Worm (Caenorhabditis elegans) whole organism, L4 larva: ENCODE measurements around the gene R07B1.6.
A peak's percentile ranks its signal among the peaks of the same experiment; 100 is the strongest.

Experiments
- F10B5.3 ChIP-seq: sonication (generic microtip); optimal IDR thresholded peaks from 2 replicates; lab custom pipeline; 2016; ENCODE audit warnings: mild to moderate bottlenecking, missing genetic modification characterization, missing compliant biosample characterization
- F37D6.2 ChIP-seq: sonication (generic microtip); optimal IDR thresholded peaks from 2 replicates; lab custom pipeline; 2016; ENCODE audit warnings: mild to moderate bottlenecking, missing genetic modification characterization, missing compliant biosample characterization
- F44E2.7 ChIP-seq: fragments of 200-800 bp; sonication (Bioruptor generic); IDR thresholded peaks from 2 replicates; pipeline ENCODE4 v2.1.2; 2022; ENCODE audit warnings: missing genetic modification characterization, missing compliant biosample characterization
- F49E8.2 ChIP-seq: sonication (generic microtip); optimal IDR thresholded peaks from 2 replicates; lab custom pipeline; 2016; ENCODE audit warnings: missing compliant biosample characterization, mild to moderate bottlenecking, missing genetic modification characterization, borderline replicate concordance
- T26A8.4 ChIP-seq: fragments of 200-800 bp; sonication (Bioruptor generic); IDR thresholded peaks from 2 replicates; pipeline ENCODE4 v1.3.6; 2022; ENCODE audit warnings: missing genetic modification characterization, missing compliant biosample characterization
- Y48G9A.11 ChIP-seq: fragments of 200-800 bp; sonication (Bioruptor generic); IDR thresholded peaks from 2 replicates; pipeline ENCODE4 v1.3.6; 2022; ENCODE audit warnings: missing genetic modification reagents, missing genetic modification characterization, missing compliant biosample characterization
- ZK546.5 ChIP-seq, 2 experiments: sonication (generic microtip); optimal IDR thresholded peaks; 2 replicates each; lab custom pipeline; 2017; ENCODE audit warnings: missing biosample characterization in 2 of 2, missing genetic modification characterization in 2 of 2
- aly-2 ChIP-seq: sonication (generic microtip); optimal IDR thresholded peaks from 2 replicates; lab custom pipeline; 2018; ENCODE audit warnings: missing biosample characterization, missing genetic modification characterization
- ama-1 ChIP-seq: fragments of 150-350 bp; optimal IDR thresholded peaks from 2 replicates; lab custom pipeline; 2014; ENCODE audit warnings: inconsistent platforms, mixed read lengths
- arid-1 ChIP-seq: fragments of 200-800 bp; sonication (Bioruptor generic); conservative IDR thresholded peaks from 2 replicates; pipeline ENCODE4 v1.3.6; 2022; ENCODE audit warnings: missing genetic modification reagents, missing genetic modification characterization, missing compliant biosample characterization
- attf-4 ChIP-seq: sonication (generic microtip); optimal IDR thresholded peaks from 3 replicates; lab custom pipeline; 2017; ENCODE audit warnings: missing biosample characterization, missing genetic modification characterization
- ceh-28 ChIP-seq: fragments of 150-350 bp; optimal IDR thresholded peaks from 2 replicates; lab custom pipeline; 2014; ENCODE audit warnings: missing biosample characterization, missing genetic modification reagents, missing genetic modification characterization
- ceh-32 ChIP-seq: sonication (generic microtip); optimal IDR thresholded peaks from 2 replicates; lab custom pipeline; 2016; ENCODE audit warnings: mild to moderate bottlenecking, missing genetic modification characterization, missing compliant biosample characterization; ENCODE audit not compliant: poor library complexity
- ceh-44 ChIP-seq: fragments of 200-800 bp; sonication (Bioruptor generic); IDR thresholded peaks from 2 replicates; pipeline ENCODE4 v1.3.6; 2022; ENCODE audit warnings: missing genetic modification reagents, missing genetic modification characterization, missing compliant biosample characterization
- ceh-82 ChIP-seq: sonication (generic microtip); optimal IDR thresholded peaks from 2 replicates; lab custom pipeline; 2017; ENCODE audit warnings: missing biosample characterization, missing genetic modification characterization
- ces-1 ChIP-seq: fragments of 150-350 bp; sonication (generic microtip); optimal IDR thresholded peaks from 4 replicates; lab custom pipeline; 2014; ENCODE audit warnings: missing biosample characterization, missing genetic modification reagents, missing genetic modification characterization
- daf-19 ChIP-seq: fragments of 200-800 bp; sonication (Bioruptor generic); conservative IDR thresholded peaks from 2 replicates; pipeline ENCODE4 v1.3.6; 2022; ENCODE audit warnings: missing genetic modification characterization, missing compliant biosample characterization
- dmd-6 ChIP-seq: fragments of 200-800 bp; sonication (Bioruptor generic); IDR thresholded peaks from 2 replicates; pipeline ENCODE4 v1.3.6; 2022; ENCODE audit warnings: missing genetic modification reagents, missing genetic modification characterization, missing compliant biosample characterization
- dpl-1 ChIP-seq: fragments of 150-350 bp; optimal IDR thresholded peaks from 2 replicates; lab custom pipeline; 2014; ENCODE audit warnings: missing biosample characterization, missing genetic modification reagents, missing genetic modification characterization
- duxl-1 ChIP-seq: sonication (generic microtip); optimal IDR thresholded peaks from 2 replicates; lab custom pipeline; 2016; ENCODE audit warnings: mild to moderate bottlenecking, missing genetic modification characterization, moderate library complexity, missing compliant biosample characterization; ENCODE audit not compliant: poor library complexity
- egl-27 ChIP-seq: sonication (generic microtip); optimal IDR thresholded peaks from 3 replicates; lab custom pipeline; 2017; ENCODE audit warnings: missing biosample characterization, missing genetic modification reagents, missing genetic modification characterization
- fkh-10 ChIP-seq: fragments of 150-350 bp; optimal IDR thresholded peaks from 2 replicates; lab custom pipeline; 2014; ENCODE audit warnings: missing biosample characterization, missing genetic modification reagents, missing genetic modification characterization
- fos-1 ChIP-seq: fragments of 150-350 bp; optimal IDR thresholded peaks from 2 replicates; lab custom pipeline; 2014; ENCODE audit warnings: missing biosample characterization, missing genetic modification characterization
- hif-1 ChIP-seq, 2 experiments: sonication (generic microtip); optimal IDR thresholded peaks; 2 replicates each; lab custom pipeline; 2016 to 2017; ENCODE audit warnings: missing compliant biosample characterization in 2 of 2, missing genetic modification characterization in 2 of 2, missing genetic modification reagents in 2 of 2, missing genotype in 2 of 2, mild to moderate bottlenecking in 1 of 2
- jun-1 ChIP-seq: fragments of 150-350 bp; optimal IDR thresholded peaks from 2 replicates; lab custom pipeline; 2014; ENCODE audit warnings: missing biosample characterization, missing genetic modification reagents, missing genetic modification characterization
- lim-7 ChIP-seq: fragments of 200-800 bp; sonication (Bioruptor generic); IDR thresholded peaks from 2 replicates; pipeline ENCODE4 v1.3.6; 2022; ENCODE audit warnings: missing genetic modification characterization, missing compliant biosample characterization
- lin-15B ChIP-seq: fragments of 150-350 bp; sonication (generic microtip); optimal IDR thresholded peaks from 3 replicates; lab custom pipeline; 2014; ENCODE audit warnings: missing biosample characterization, missing genetic modification characterization
- lin-29 ChIP-seq: fragments of 200-800 bp; sonication (Bioruptor generic); IDR thresholded peaks from 2 replicates; pipeline ENCODE4 v1.3.6; 2022; ENCODE audit warnings: missing genetic modification reagents, missing genetic modification characterization, missing compliant biosample characterization
- lin-39 ChIP-seq: fragments of 150-350 bp; optimal IDR thresholded peaks from 2 replicates; lab custom pipeline; 2014; ENCODE audit warnings: missing biosample characterization, missing genetic modification reagents, missing genetic modification characterization
- madf-9 ChIP-seq: fragments of 200-800 bp; sonication (Bioruptor generic); conservative IDR thresholded peaks from 2 replicates; pipeline ENCODE4 v1.3.6; 2022; ENCODE audit warnings: missing genetic modification reagents, missing genetic modification characterization, missing compliant biosample characterization
- mdl-1 ChIP-seq, 2 experiments: fragments of 150-350 bp in 1 of 2; sonication (generic microtip) in 1 of 2; optimal IDR thresholded peaks; 2 replicates each; lab custom pipeline; 2014 to 2017; ENCODE audit warnings: missing biosample characterization in 2 of 2, missing genetic modification characterization in 2 of 2
- mep-1 ChIP-seq: fragments of 150-350 bp; sonication (generic microtip); optimal IDR thresholded peaks from 3 replicates; lab custom pipeline; 2014; ENCODE audit warnings: missing biosample characterization, missing genetic modification characterization
- mxl-3 ChIP-seq: fragments of 200-800 bp; sonication (Bioruptor generic); optimal IDR thresholded peaks from 2 replicates; lab custom pipeline; 2018; ENCODE audit warnings: mild to moderate bottlenecking, missing genetic modification characterization, missing compliant biosample characterization
- nhr-10 ChIP-seq: fragments of 150-350 bp; optimal IDR thresholded peaks from 2 replicates; lab custom pipeline; 2014; ENCODE audit warnings: missing biosample characterization, missing genetic modification characterization
- nhr-11 ChIP-seq: fragments of 150-350 bp; optimal IDR thresholded peaks from 2 replicates; lab custom pipeline; 2014; ENCODE audit warnings: missing biosample characterization, missing genetic modification characterization
- nhr-111 ChIP-seq: fragments of 200-800 bp; sonication (Bioruptor generic); optimal IDR thresholded peaks from 2 replicates; lab custom pipeline; 2018; ENCODE audit warnings: mild to moderate bottlenecking, missing genetic modification characterization, missing compliant biosample characterization
- nhr-25 ChIP-seq: sonication (generic microtip); optimal IDR thresholded peaks from 2 replicates; lab custom pipeline; 2017; ENCODE audit warnings: missing genetic modification characterization, mild to moderate bottlenecking, missing compliant biosample characterization, antibody characterized with exemption, moderate library complexity, borderline replicate concordance; ENCODE audit not compliant: insufficient read depth
- nhr-41 ChIP-seq: fragments of 200-800 bp; sonication (Bioruptor generic); IDR thresholded peaks from 2 replicates; pipeline ENCODE4 v1.3.6; 2022; ENCODE audit warnings: missing genetic modification reagents, missing genetic modification characterization, missing compliant biosample characterization
- nhr-42 ChIP-seq: fragments of 200-800 bp; sonication (Bioruptor generic); IDR thresholded peaks from 2 replicates; pipeline ENCODE4 v1.3.6; 2022; ENCODE audit warnings: missing genetic modification characterization, missing compliant biosample characterization
- nhr-48 ChIP-seq: sonication (generic microtip); optimal IDR thresholded peaks from 2 replicates; lab custom pipeline; 2016; ENCODE audit warnings: mild to moderate bottlenecking, missing genetic modification characterization, missing compliant biosample characterization
- nhr-6 ChIP-seq: fragments of 150-350 bp; optimal IDR thresholded peaks from 2 replicates; lab custom pipeline; 2014; ENCODE audit warnings: missing biosample characterization, missing genetic modification characterization
- nhr-76 ChIP-seq: fragments of 150-350 bp; optimal IDR thresholded peaks from 2 replicates; lab custom pipeline; 2014; ENCODE audit warnings: missing biosample characterization, missing genetic modification characterization
- php-3 ChIP-seq: fragments of 200-800 bp; sonication (Bioruptor generic); IDR thresholded peaks from 2 replicates; pipeline ENCODE4 v1.3.6; 2022; ENCODE audit warnings: missing genetic modification reagents, missing genetic modification characterization, missing compliant biosample characterization
- pqm-1 ChIP-seq: sonication (generic microtip); optimal IDR thresholded peaks from 2 replicates; lab custom pipeline; 2017; ENCODE audit warnings: missing biosample characterization, missing genetic modification characterization
- rbr-2 ChIP-seq: sonication (generic microtip); optimal IDR thresholded peaks from 2 replicates; lab custom pipeline; 2016; ENCODE audit warnings: missing genotype, missing genetic modification characterization, missing compliant biosample characterization
- set-16 ChIP-seq: fragments of 200-800 bp; sonication (Bioruptor generic); IDR thresholded peaks from 2 replicates; pipeline ENCODE4 v1.3.6; 2022; ENCODE audit warnings: missing genetic modification reagents, missing genetic modification characterization, missing compliant biosample characterization
- tra-1 ChIP-seq: fragments of 200-800 bp; sonication (Bioruptor generic); IDR thresholded peaks from 2 replicates; pipeline ENCODE4 v1.3.6; 2022; ENCODE audit warnings: missing genetic modification reagents, missing genetic modification characterization, missing compliant biosample characterization
- unc-130 ChIP-seq: sonication (generic microtip); optimal IDR thresholded peaks from 2 replicates; lab custom pipeline; 2016; ENCODE audit warnings: missing genetic modification reagents, missing genetic modification characterization, missing compliant biosample characterization
- unc-39 ChIP-seq: sonication (generic microtip); optimal IDR thresholded peaks from 2 replicates; lab custom pipeline; 2017; ENCODE audit warnings: missing biosample characterization, missing genetic modification characterization
- unc-62 ChIP-seq, 3 experiments: fragments of 150-350 bp in 1 of 3; sonication (generic microtip); optimal IDR thresholded peaks in 2 of 3; peaks in 1 of 3; 1 replicate in 1 of 3; 2 replicates in 2 of 3; lab custom pipeline; 2014 to 2017; ENCODE audit warnings: missing biosample characterization in 3 of 3, missing genetic modification characterization in 3 of 3, missing genetic modification reagents in 3 of 3, missing genotype in 1 of 3
- ztf-7 ChIP-seq: fragments of 150-350 bp; optimal IDR thresholded peaks from 2 replicates; lab custom pipeline; 2014; ENCODE audit warnings: missing biosample characterization, missing genetic modification characterization

The R07B1.6 gene

DNA sequence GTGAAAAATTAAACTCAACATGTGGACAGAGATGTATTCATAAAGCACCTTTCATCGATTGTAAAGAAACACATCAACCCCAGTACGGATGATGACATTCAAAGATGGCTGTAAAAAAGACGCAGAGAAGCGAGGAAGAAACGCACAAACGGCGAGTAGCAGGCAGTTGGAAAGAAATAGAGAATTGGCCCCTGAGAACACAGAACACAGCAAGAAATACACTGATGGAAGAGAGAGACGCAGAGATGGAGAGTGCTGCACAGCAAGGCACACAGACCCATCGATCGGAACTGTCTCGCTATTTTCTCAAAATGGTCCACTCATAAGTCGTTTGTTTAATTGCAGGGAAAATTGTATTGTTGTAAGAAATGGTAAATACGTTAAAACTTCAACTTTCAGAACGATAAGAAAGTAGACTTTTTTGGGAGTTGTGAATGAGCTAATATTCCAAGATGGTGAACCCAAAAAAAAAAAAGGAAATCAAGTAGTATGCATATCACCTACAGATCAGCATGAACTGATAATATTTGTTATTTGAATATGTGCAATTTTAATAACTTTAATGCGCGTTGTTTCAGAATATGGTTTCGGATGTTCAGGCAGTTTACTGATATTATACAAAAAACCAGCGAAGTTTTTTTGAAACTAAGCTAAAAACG is 43.7 kb upstream of the R07B1.6 start (continued):
- no peak for TF ChIP-seq set-16
- TF ChIP-seq ama-1 (lab: Kevin White, UChicago), result no peak
- TF ChIP-seq php-3 (GFP tag; lab: Robert Waterston, UW), result 0 out of 2 replicates have a peak, but pooled peaks have one; percentile 15
- TF ChIP-seq ztf-7 (tag; lab: Kevin White, UChicago), result no peak
- peak in 1 of 2 experiments; percentile 93 for TF ChIP-seq unc-62 (GFP tag; optimal IDR thresholded peaks at IDR 0.05 in 1 of 2; lab: Kevin White, UChicago)
- TF ChIP-seq unc-62 (tag; optimal IDR thresholded peaks at IDR 0.05; lab: Kevin White, UChicago), result no peak
- no peak for TF ChIP-seq nhr-41 (GFP tag; lab: Robert Waterston, UW)
- TF ChIP-seq lin-29, result no peak
- peak; percentile 75 for TF ChIP-seq rbr-2
- peak; percentile 42 for TF ChIP-seq nhr-6
- TF ChIP-seq duxl-1 (tag; lab: Kevin White, UChicago), result no peak
- TF ChIP-seq mdl-1 (tag; optimal IDR thresholded peaks at IDR 0.05; lab: Kevin White, UChicago), result peak in 1 of 2 experiments; percentile 76
- TF ChIP-seq madf-9, result no peak
- peak; percentile 33 for TF ChIP-seq pqm-1 (tag; lab: Kevin White, UChicago)
- no peak for TF ChIP-seq Y48G9A.11 (GFP tag; lab: Robert Waterston, UW)
- no peak for TF ChIP-seq hif-1 (tag; optimal IDR thresholded peaks at IDR 0.05; lab: Kevin White, UChicago)
- TF ChIP-seq tra-1 (GFP tag; lab: Robert Waterston, UW), result no peak
- no peak for TF ChIP-seq ceh-44 (GFP tag; lab: Robert Waterston, UW)
- TF ChIP-seq F49E8.2 (tag; lab: Kevin White, UChicago), result no peak
- TF ChIP-seq dmd-6 (GFP tag; lab: Robert Waterston, UW), result peak; percentile 70
- TF ChIP-seq ces-1 (GFP tag; lab: Kevin White, UChicago), result no peak
- TF ChIP-seq F37D6.2 (tag; lab: Kevin White, UChicago), result no peak
- no peak for TF ChIP-seq nhr-76 (tag; lab: Kevin White, UChicago)
- TF ChIP-seq fos-1, result no peak
- no peak for TF ChIP-seq unc-130 (GFP tag; lab: Kevin White, UChicago)
- TF ChIP-seq egl-27 (tag; lab: Kevin White, UChicago), result no peak
- TF ChIP-seq lim-7, result no peak
- peak; percentile 40 for TF ChIP-seq mxl-3 (GFP tag; lab: Kevin White, UChicago)
- no peak for TF ChIP-seq fkh-10 (GFP tag; lab: Kevin White, UChicago)
- peak; percentile 85 for TF ChIP-seq mep-1 (tag; lab: Kevin White, UChicago)
- TF ChIP-seq lin-39, result no peak
- TF ChIP-seq lin-15B (tag; lab: Kevin White, UChicago), result no peak
- TF ChIP-seq jun-1, result no peak
- peak; percentile 20 for TF ChIP-seq nhr-11 (tag; lab: Kevin White, UChicago)
- no peak for TF ChIP-seq nhr-111 (GFP tag; lab: Kevin White, UChicago)
- no peak for TF ChIP-seq attf-4 (tag; lab: Kevin White, UChicago)
- TF ChIP-seq aly-2 (tag; lab: Kevin White, UChicago), result no peak
- TF ChIP-seq F44E2.7 (GFP tag; lab: Robert Waterston, UW), result no peak
- 0 out of 2 replicates have a peak, but pooled peaks have one; percentile 43 for TF ChIP-seq arid-1 (GFP tag; lab: Robert Waterston, UW)
- TF ChIP-seq ceh-82 (tag; lab: Kevin White, UChicago), result no peak
- TF ChIP-seq ZK546.5 (tag; optimal IDR thresholded peaks at IDR 0.05; lab: Kevin White, UChicago), result no peak
- TF ChIP-seq ceh-32 (tag; lab: Kevin White, UChicago), result no peak
- TF ChIP-seq ceh-28 (tag; lab: Kevin White, UChicago), result peak; percentile 38
- peak; percentile 23 for TF ChIP-seq dpl-1 (GFP tag; lab: Kevin White, UChicago)
- no peak for TF ChIP-seq nhr-10 (tag; lab: Kevin White, UChicago)
- no peak for TF ChIP-seq unc-39 (tag; lab: Kevin White, UChicago)
- no peak for TF ChIP-seq nhr-48
- TF ChIP-seq nhr-25 (tag; lab: Kevin White, UChicago), result peak; percentile 59
- no peak for TF ChIP-seq F10B5.3 (tag; lab: Kevin White, UChicago)
- TF ChIP-seq daf-19 (GFP tag; lab: Robert Waterston, UW), result no peak
- TF ChIP-seq nhr-42 (GFP tag; lab: Robert Waterston, UW), result no peak
- no peak for TF ChIP-seq T26A8.4 (GFP tag; lab: Robert Waterston, UW)
